Worm (Caenorhabditis elegans) whole organism, mixed stage, embryonic: ENCODE measurements around the gene K08D9.4.

Experiments
- blmp-1 ChIP-seq: fragments of 150-350 bp; optimal IDR thresholded peaks from 2 replicates; lab custom pipeline; 2014; ENCODE audit warnings: missing biosample characterization, missing genetic modification characterization
- ceh-43 ChIP-seq: fragments of 200-800 bp; sonication (Bioruptor generic); optimal IDR thresholded peaks from 2 replicates; lab custom pipeline; 2018; ENCODE audit warnings: mild to moderate bottlenecking, missing genetic modification characterization, moderate library complexity, missing compliant biosample characterization
- ceh-83 ChIP-seq: fragments of 200-800 bp; sonication (Bioruptor generic); optimal IDR thresholded peaks from 2 replicates; lab custom pipeline; 2018; ENCODE audit warnings: mild to moderate bottlenecking, missing genetic modification characterization, missing compliant biosample characterization
- elt-1 ChIP-seq: sonication (generic microtip); optimal IDR thresholded peaks from 2 replicates; lab custom pipeline; 2017; ENCODE audit warnings: missing genetic modification characterization, mild to moderate bottlenecking, missing compliant biosample characterization, antibody characterized with exemption, moderate library complexity, borderline replicate concordance; ENCODE audit not compliant: insufficient read depth
- ham-2 ChIP-seq: fragments of 200-800 bp; sonication (Bioruptor generic); optimal IDR thresholded peaks from 2 replicates; lab custom pipeline; 2018; ENCODE audit warnings: mild to moderate bottlenecking, missing genetic modification characterization, missing compliant biosample characterization
- hlh-1 ChIP-seq: fragments of 150-350 bp; optimal IDR thresholded peaks from 2 replicates; lab custom pipeline; 2014; ENCODE audit warnings: missing biosample characterization, missing genetic modification reagents, missing genetic modification characterization
- lin-13 ChIP-seq: fragments of 150-350 bp; optimal IDR thresholded peaks from 2 replicates; lab custom pipeline; 2014; ENCODE audit warnings: missing biosample characterization, missing genetic modification characterization
- nhr-237 ChIP-seq: fragments of 150-350 bp; optimal IDR thresholded peaks from 2 replicates; lab custom pipeline; 2014; ENCODE audit warnings: missing biosample characterization, missing genetic modification characterization
- nhr-28 ChIP-seq: fragments of 150-350 bp; optimal IDR thresholded peaks from 2 replicates; lab custom pipeline; 2014; ENCODE audit warnings: missing biosample characterization, missing genetic modification characterization
- snpc-4 ChIP-seq: fragments of 150-350 bp; optimal IDR thresholded peaks from 2 replicates; lab custom pipeline; 2014; ENCODE audit warnings: missing biosample characterization, missing genetic modification characterization
- tbx-8 ChIP-seq: fragments of 200-800 bp; sonication (Bioruptor generic); optimal IDR thresholded peaks from 2 replicates; lab custom pipeline; 2018; ENCODE audit warnings: mild to moderate bottlenecking, missing genetic modification characterization, moderate library complexity, missing compliant biosample characterization
- unc-62 ChIP-seq: fragments of 150-350 bp; optimal IDR thresholded peaks from 2 replicates; lab custom pipeline; 2014; ENCODE audit warnings: missing biosample characterization, missing genetic modification reagents, missing genetic modification characterization

DNA sequence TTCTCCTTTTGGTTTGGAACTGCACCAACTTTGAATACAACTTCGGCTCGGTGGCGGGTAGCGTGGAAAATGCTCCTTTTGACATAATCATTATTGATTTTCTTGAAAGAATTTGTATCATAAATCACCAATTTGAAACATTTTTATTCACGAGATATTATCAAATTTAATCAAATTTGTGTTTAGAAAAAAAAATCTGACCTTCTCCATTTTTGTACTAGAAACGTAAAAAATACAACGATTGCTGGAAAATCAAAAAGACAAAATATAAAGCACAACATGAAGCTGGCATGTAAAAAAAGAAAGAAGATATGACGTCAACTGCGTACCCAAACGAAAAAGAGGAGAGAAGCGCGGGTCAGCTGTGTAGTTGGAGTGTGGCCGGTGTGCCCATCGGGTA is at the start of gene K08D9.4:
- TF ChIP-seq hlh-1 (tag; lab: Kevin White, UChicago) (no peak), snpc-4 (tag; lab: Kevin White, UChicago) (no peak), ceh-43 (GFP tag; lab: Kevin White, UChicago) (no peak), lin-13 (tag; lab: Kevin White, UChicago) (no peak), ham-2 (no peak), tbx-8 (GFP tag; lab: Kevin White, UChicago) (no peak), ceh-83 (GFP tag; lab: Kevin White, UChicago) (no peak), unc-62 (GFP tag; lab: Kevin White, UChicago) (no peak), blmp-1 (tag; lab: Kevin White, UChicago) (no peak), elt-1 (tag; lab: Kevin White, UChicago) (no peak), nhr-28 (tag; lab: Kevin White, UChicago) (no peak), nhr-237 (tag; lab: Kevin White, UChicago) (no peak)
